Worm (Caenorhabditis elegans): ENCODE data around the gene srg-13.

- TF ChIP-seq lsy-2 (tag; optimal IDR thresholded peaks at IDR 0.05) (no peak), blmp-1 (tag; optimal IDR thresholded peaks at IDR 0.05) (no peak), ztf-11 (tag; optimal IDR thresholded peaks at IDR 0.05) (no peak), lin-13 (tag; optimal IDR thresholded peaks at IDR 0.05) (no peak), unc-62 (GFP tag; optimal IDR thresholded peaks at IDR 0.05) (no peak), unc-39 (tag; optimal IDR thresholded peaks at IDR 0.05) (no peak), nhr-12 (tag; optimal IDR thresholded peaks at IDR 0.05) (no peak), unc-120 (tag; optimal IDR thresholded peaks at IDR 0.05; ENCODE audit: poor library complexity, severe bottlenecking) (no peak), zip-8 (tag; optimal IDR thresholded peaks at IDR 0.05) (no peak), ham-2 (GFP tag; optimal IDR thresholded peaks at IDR 0.05) (no peak)
Observed at ce11 chrIII:4715088-4715487, 43.0 kb downstream of the srg-13 start, which contains the start of gene him-18.
